Fruit fly (Drosophila melanogaster) whole organism, prepupa: Measurements from ENCODE around the gene Lk.

Experiments used
- CG11902 ChIP-seq: fragments of 200-800 bp; sonication (Bioruptor generic); optimal IDR thresholded peaks from 3 replicates; lab custom pipeline; 2016; ENCODE audit warnings: missing biosample characterization, missing genetic modification characterization
- CG31627 ChIP-seq: fragments of 200-800 bp; sonication (Bioruptor generic); optimal IDR thresholded peaks from 3 replicates; lab custom pipeline; 2016; ENCODE audit warnings: missing biosample characterization, missing genetic modification characterization
- CG34406 ChIP-seq: fragments of 200-800 bp; sonication (Bioruptor generic); optimal IDR thresholded peaks from 3 replicates; lab custom pipeline; 2016; ENCODE audit warnings: missing biosample characterization, missing genetic modification characterization
- Eip93F ChIP-seq: fragments of 200-800 bp; sonication (Bioruptor generic); optimal IDR thresholded peaks from 2 replicates; lab custom pipeline; 2016; ENCODE audit warnings: missing biosample characterization, mild to moderate bottlenecking, missing genetic modification characterization
- OdsH ChIP-seq: fragments of 200-800 bp; sonication (Bioruptor generic); optimal IDR thresholded peaks from 3 replicates; lab custom pipeline; 2016; ENCODE audit warnings: missing biosample characterization, missing genetic modification characterization
- dac ChIP-seq: fragments of 200-800 bp; sonication (Bioruptor generic); optimal IDR thresholded peaks from 2 replicates; lab custom pipeline; 2017; ENCODE audit warnings: missing biosample characterization, mild to moderate bottlenecking, missing genetic modification characterization
- eg ChIP-seq: fragments of 200-800 bp; sonication (Bioruptor generic); IDR thresholded peaks from 3 replicates; pipeline ENCODE4 v1.3.6; 2022; ENCODE audit warnings: missing biosample characterization, missing genetic modification characterization
- esn ChIP-seq: fragments of 200-800 bp; sonication (Bioruptor generic); optimal IDR thresholded peaks from 2 replicates; lab custom pipeline; 2016; ENCODE audit warnings: missing biosample characterization, mild to moderate bottlenecking, missing genetic modification characterization, moderate library complexity
- fkh ChIP-seq: fragments of 200-800 bp; sonication (Bioruptor generic); optimal IDR thresholded peaks from 3 replicates; lab custom pipeline; 2017; ENCODE audit warnings: missing biosample characterization, mild to moderate bottlenecking, missing genetic modification characterization, moderate library complexity

- TF ChIP-seq fkh (GFP tag; lab: Kevin White, UChicago) (no peak), eg (GFP tag; lab: Robert Waterston, UW) (no peak), CG34406 (GFP tag; lab: Kevin White, UChicago) (no peak), OdsH (GFP tag; lab: Kevin White, UChicago) (no peak), CG31627 (GFP tag; lab: Kevin White, UChicago) (no peak), dac (GFP tag; lab: Kevin White, UChicago) (no peak), esn (GFP tag; lab: Kevin White, UChicago) (no peak), CG11902 (GFP tag; lab: Kevin White, UChicago) (no peak), Eip93F (GFP tag; lab: Kevin White, UChicago) (no peak)
Observed at dm6 chr3L:14560664-14561063, at the start of gene Lk.
